Worm (Caenorhabditis elegans) whole organism, L1 larva: ENCODE data around the gene mcat-1.

ENCODE experiments used
- egl-13 ChIP-seq: sonication (generic microtip); optimal IDR thresholded peaks from 2 replicates; lab custom pipeline; 2016; ENCODE audit warnings: missing genotype, missing genetic modification reagents, missing genetic modification characterization, missing compliant biosample characterization
- fkh-10 ChIP-seq: sonication (generic microtip); optimal IDR thresholded peaks from 2 replicates; lab custom pipeline; 2017; ENCODE audit warnings: missing biosample characterization, missing genetic modification reagents, missing genetic modification characterization
- lin-15B ChIP-seq: fragments of 150-350 bp; sonication (generic microtip); optimal IDR thresholded peaks from 3 replicates; lab custom pipeline; 2014; ENCODE audit warnings: missing biosample characterization, missing genetic modification characterization
- lir-3 ChIP-seq: sonication (generic microtip); optimal IDR thresholded peaks from 2 replicates; lab custom pipeline; 2016; ENCODE audit warnings: mild to moderate bottlenecking, missing genetic modification characterization, moderate library complexity, missing compliant biosample characterization; ENCODE audit not compliant: poor library complexity
- tlp-1 ChIP-seq: fragments of 150-350 bp; optimal IDR thresholded peaks from 2 replicates; lab custom pipeline; 2014; ENCODE audit warnings: missing biosample characterization, missing genetic modification characterization
- ztf-11 ChIP-seq, 2 experiments: sonication (generic microtip); optimal IDR thresholded peaks; 2 replicates each; lab custom pipeline; 2016 to 2017; ENCODE audit warnings: missing genetic modification characterization in 2 of 2, missing biosample characterization in 1 of 2, missing compliant biosample characterization in 1 of 2

DNA sequence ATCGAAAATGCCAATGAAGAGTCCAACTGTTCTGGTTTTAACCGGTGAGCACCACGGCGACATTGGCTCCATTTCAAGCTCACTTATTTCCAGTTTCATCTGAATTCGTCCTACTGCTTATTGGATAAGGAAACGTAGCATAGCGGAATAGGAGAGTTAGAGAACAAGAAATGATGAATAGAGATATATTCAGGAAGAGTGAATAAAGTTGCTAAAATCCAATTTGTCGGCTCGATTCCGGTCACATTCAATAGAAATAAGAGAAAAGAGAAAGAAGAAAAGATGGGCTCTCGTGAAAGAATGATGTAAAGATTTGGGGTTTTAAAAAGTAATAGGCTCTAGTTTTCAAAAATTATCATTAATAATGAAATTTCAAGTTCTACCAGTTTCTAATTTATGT is 18.0 kb downstream of the mcat-1 start:
- no peak for TF ChIP-seq egl-13 (tag; lab: Kevin White, UChicago)
- no peak for TF ChIP-seq tlp-1 (tag; lab: Kevin White, UChicago)
- TF ChIP-seq ztf-11 (tag; optimal IDR thresholded peaks at IDR 0.05; lab: Kevin White, UChicago), result no peak
- TF ChIP-seq lin-15B (tag; lab: Kevin White, UChicago), result no peak
- TF ChIP-seq fkh-10 (GFP tag; lab: Kevin White, UChicago), result peak; percentile 83
- no peak for TF ChIP-seq lir-3
